Worm (Caenorhabditis elegans) whole organism, L1 larva: ENCODE measurements around the gene ZC262.4.
A peak's percentile ranks its signal among the peaks of the same experiment; 100 is the strongest.

ENCODE experiments used
- C04F5.9 ChIP-seq: sonication (generic microtip); optimal IDR thresholded peaks from 2 replicates; lab custom pipeline; 2016; ENCODE audit warnings: missing genetic modification characterization, missing compliant biosample characterization
- C34B4.2 ChIP-seq: sonication (generic microtip); optimal IDR thresholded peaks from 2 replicates; lab custom pipeline; 2017; ENCODE audit warnings: mild to moderate bottlenecking, missing genetic modification characterization, missing compliant biosample characterization
- aha-1 ChIP-seq: fragments of 150-350 bp; optimal IDR thresholded peaks from 2 replicates; lab custom pipeline; 2014; ENCODE audit warnings: missing biosample characterization, missing genetic modification characterization
- aly-2 ChIP-seq: fragments of 150-350 bp; optimal IDR thresholded peaks from 2 replicates; lab custom pipeline; 2014; ENCODE audit warnings: missing biosample characterization, missing genetic modification characterization
- blmp-1 ChIP-seq: fragments of 150-350 bp; optimal IDR thresholded peaks from 2 replicates; lab custom pipeline; 2014; ENCODE audit warnings: missing biosample characterization, missing genetic modification characterization
- ceh-63 ChIP-seq: fragments of 200-800 bp; sonication (Bioruptor generic); optimal IDR thresholded peaks from 2 replicates; lab custom pipeline; 2018; ENCODE audit warnings: mild to moderate bottlenecking, missing genetic modification characterization, missing compliant biosample characterization
- ceh-8 ChIP-seq: fragments of 200-800 bp; sonication (Bioruptor generic); optimal IDR thresholded peaks from 2 replicates; lab custom pipeline; 2018; ENCODE audit warnings: mild to moderate bottlenecking, missing genetic modification characterization, moderate library complexity, missing compliant biosample characterization
- ceh-82 ChIP-seq, 3 experiments: fragments of 150-350 bp in 1 of 3; sonication (generic microtip) in 2 of 3; optimal IDR thresholded peaks; 2 replicates each; lab custom pipeline; 2014 to 2017; ENCODE audit warnings: missing biosample characterization in 3 of 3, missing genetic modification characterization in 3 of 3
- ceh-90 ChIP-seq: sonication (generic microtip); optimal IDR thresholded peaks from 2 replicates; lab custom pipeline; 2016; ENCODE audit warnings: missing genetic modification characterization, missing compliant biosample characterization
- dpl-1 ChIP-seq, 3 experiments: fragments of 150-350 bp in 2 of 3; sonication (generic microtip) in 1 of 3; optimal IDR thresholded peaks; 2 replicates each; lab custom pipeline; 2014 to 2017; ENCODE audit warnings: missing biosample characterization in 3 of 3, missing genetic modification characterization in 3 of 3, missing genetic modification reagents in 3 of 3
- efl-3 ChIP-seq: fragments of 200-800 bp; sonication (Bioruptor generic); optimal IDR thresholded peaks from 2 replicates; lab custom pipeline; 2018; ENCODE audit warnings: mild to moderate bottlenecking, missing genetic modification characterization, missing compliant biosample characterization
- egl-27 ChIP-seq, 2 experiments: fragments of 150-350 bp in 1 of 2; sonication (generic microtip); optimal IDR thresholded peaks; 3 replicates each; lab custom pipeline; 2017 to 2018; ENCODE audit warnings: missing biosample characterization in 2 of 2, missing genetic modification characterization in 2 of 2, missing genetic modification reagents in 2 of 2
- elt-2 ChIP-seq: sonication (generic microtip); optimal IDR thresholded peaks from 2 replicates; lab custom pipeline; 2016; ENCODE audit warnings: missing genetic modification characterization, mild to moderate bottlenecking, inconsistent platforms, missing compliant biosample characterization, missing genetic modification reagents
- elt-3 ChIP-seq, 6 experiments: fragments of 150-350 bp in 1 of 6; sonication (generic microtip); optimal IDR thresholded peaks; 2 replicates each; lab custom pipeline; 2017 to 2018; ENCODE audit warnings: missing biosample characterization in 6 of 6, missing genetic modification characterization in 6 of 6, inconsistent platforms in 1 of 6
- fkh-8 ChIP-seq: sonication (generic microtip); optimal IDR thresholded peaks from 2 replicates; lab custom pipeline; 2016; ENCODE audit warnings: mild to moderate bottlenecking, missing genetic modification characterization, missing compliant biosample characterization
- hlh-4 ChIP-seq: sonication (generic microtip); optimal IDR thresholded peaks from 2 replicates; lab custom pipeline; 2016; ENCODE audit warnings: mild to moderate bottlenecking, missing genetic modification characterization, missing compliant biosample characterization
- irx-1 ChIP-seq: sonication (generic microtip); optimal IDR thresholded peaks from 2 replicates; lab custom pipeline; 2016; ENCODE audit warnings: missing genetic modification characterization, missing compliant biosample characterization
- isw-1 ChIP-seq: fragments of 200-800 bp; sonication (Bioruptor generic); IDR thresholded peaks from 2 replicates; pipeline ENCODE4 v1.3.6; 2022; ENCODE audit warnings: missing genetic modification characterization, missing compliant biosample characterization
- jun-1 ChIP-seq: fragments of 150-350 bp; optimal IDR thresholded peaks from 2 replicates; lab custom pipeline; 2014; ENCODE audit warnings: missing biosample characterization, missing genetic modification reagents, missing genetic modification characterization
- lin-13 ChIP-seq: fragments of 150-350 bp; optimal IDR thresholded peaks from 2 replicates; lab custom pipeline; 2014; ENCODE audit warnings: missing biosample characterization, missing genetic modification reagents, missing genetic modification characterization
- lin-14 ChIP-seq: fragments of 200-800 bp; sonication (Bioruptor generic); optimal IDR thresholded peaks from 2 replicates; lab custom pipeline; 2018; ENCODE audit warnings: mild to moderate bottlenecking, missing genetic modification characterization, moderate library complexity, missing compliant biosample characterization
- lin-15B ChIP-seq: fragments of 150-350 bp; sonication (generic microtip); optimal IDR thresholded peaks from 3 replicates; lab custom pipeline; 2014; ENCODE audit warnings: missing biosample characterization, missing genetic modification characterization
- lin-35 ChIP-seq, 2 experiments: fragments of 150-350 bp; optimal IDR thresholded peaks; 2 replicates each; lab custom pipeline; 2014; ENCODE audit warnings: missing biosample characterization in 2 of 2, missing genetic modification characterization in 2 of 2, missing genetic modification reagents in 2 of 2
- lsy-2 ChIP-seq, 2 experiments: fragments of 150-350 bp; optimal IDR thresholded peaks; 2 replicates each; lab custom pipeline; 2014; ENCODE audit warnings: missing biosample characterization in 2 of 2, missing genetic modification characterization in 2 of 2
- mab-9 ChIP-seq: fragments of 200-800 bp; sonication (Bioruptor generic); IDR thresholded peaks from 2 replicates; pipeline ENCODE4 v1.3.6; 2022; ENCODE audit warnings: missing genetic modification reagents, missing genetic modification characterization, missing compliant biosample characterization
- mdl-1 ChIP-seq, 2 experiments: fragments of 150-350 bp; optimal IDR thresholded peaks; 2 replicates each; lab custom pipeline; 2014 to 2017; ENCODE audit warnings: missing biosample characterization in 2 of 2, missing genetic modification characterization in 2 of 2, inconsistent platforms in 1 of 2
- mef-2 ChIP-seq: fragments of 150-350 bp; optimal IDR thresholded peaks from 2 replicates; lab custom pipeline; 2014; ENCODE audit warnings: missing biosample characterization, missing genetic modification characterization
- nhr-11 ChIP-seq: fragments of 150-350 bp; optimal IDR thresholded peaks from 2 replicates; lab custom pipeline; 2014; ENCODE audit warnings: missing biosample characterization, missing genetic modification characterization
- nhr-12 ChIP-seq: sonication (generic microtip); optimal IDR thresholded peaks from 2 replicates; lab custom pipeline; 2017; ENCODE audit warnings: missing biosample characterization, missing genetic modification characterization
- nhr-19 ChIP-seq: fragments of 200-800 bp; sonication (Bioruptor generic); conservative IDR thresholded peaks from 2 replicates; pipeline ENCODE4 v1.3.6; 2022; ENCODE audit warnings: missing genetic modification characterization, missing compliant biosample characterization
- nhr-237 ChIP-seq: fragments of 150-350 bp; optimal IDR thresholded peaks from 2 replicates; lab custom pipeline; 2014; ENCODE audit warnings: missing biosample characterization, missing genetic modification characterization
- nhr-28 ChIP-seq: fragments of 150-350 bp; optimal IDR thresholded peaks from 2 replicates; lab custom pipeline; 2014; ENCODE audit warnings: missing biosample characterization, missing genetic modification characterization
- nhr-47 ChIP-seq: sonication (generic microtip); optimal IDR thresholded peaks from 2 replicates; lab custom pipeline; 2016; ENCODE audit warnings: mild to moderate bottlenecking, missing genetic modification characterization, moderate library complexity, missing compliant biosample characterization
- nhr-71 ChIP-seq: sonication (generic microtip); optimal IDR thresholded peaks from 2 replicates; lab custom pipeline; 2016; ENCODE audit warnings: mild to moderate bottlenecking, missing genetic modification characterization, moderate library complexity, missing compliant biosample characterization
- nhr-84 ChIP-seq: sonication (generic microtip); optimal IDR thresholded peaks from 2 replicates; lab custom pipeline; 2017; ENCODE audit warnings: missing biosample characterization, missing genetic modification characterization
- nhr-90 ChIP-seq: sonication (generic microtip); optimal IDR thresholded peaks from 2 replicates; lab custom pipeline; 2016; ENCODE audit warnings: mild to moderate bottlenecking, missing genetic modification characterization, missing compliant biosample characterization; ENCODE audit not compliant: poor library complexity
- pag-3 ChIP-seq: sonication (generic microtip); optimal IDR thresholded peaks from 2 replicates; lab custom pipeline; 2017; ENCODE audit warnings: missing genetic modification characterization, mild to moderate bottlenecking, missing compliant biosample characterization, antibody characterized with exemption, borderline replicate concordance; ENCODE audit not compliant: insufficient read depth
- rnt-1 ChIP-seq: sonication (generic microtip); optimal IDR thresholded peaks from 2 replicates; lab custom pipeline; 2016; ENCODE audit warnings: mild to moderate bottlenecking, missing genetic modification characterization, moderate library complexity, missing compliant biosample characterization
- skn-1 ChIP-seq: fragments of 150-350 bp; optimal IDR thresholded peaks from 2 replicates; lab custom pipeline; 2014; ENCODE audit warnings: missing biosample characterization, missing genetic modification characterization
- snpc-4 ChIP-seq: fragments of 150-350 bp; optimal IDR thresholded peaks from 2 replicates; lab custom pipeline; 2014; ENCODE audit warnings: missing biosample characterization, missing genetic modification characterization
- snu-23 ChIP-seq: sonication (generic microtip); optimal IDR thresholded peaks from 2 replicates; lab custom pipeline; 2016; ENCODE audit warnings: missing genetic modification characterization, missing compliant biosample characterization
- sptf-1 ChIP-seq: fragments of 150-350 bp; optimal IDR thresholded peaks from 2 replicates; lab custom pipeline; 2014; ENCODE audit warnings: missing biosample characterization, missing genetic modification characterization
- sup-37 ChIP-seq: fragments of 200-800 bp; sonication (Bioruptor generic); optimal IDR thresholded peaks from 2 replicates; lab custom pipeline; 2018; ENCODE audit warnings: mild to moderate bottlenecking, missing genetic modification characterization, missing compliant biosample characterization
- swsn-7 ChIP-seq: sonication (generic microtip); optimal IDR thresholded peaks from 2 replicates; lab custom pipeline; 2016; ENCODE audit warnings: missing genetic modification characterization, missing compliant biosample characterization
- tbx-2 ChIP-seq: sonication (generic microtip); optimal IDR thresholded peaks from 2 replicates; lab custom pipeline; 2016; ENCODE audit warnings: missing genetic modification characterization, missing compliant biosample characterization
- tlp-1 ChIP-seq: fragments of 150-350 bp; optimal IDR thresholded peaks from 2 replicates; lab custom pipeline; 2014; ENCODE audit warnings: missing biosample characterization, missing genetic modification characterization
- unc-130 ChIP-seq: fragments of 150-350 bp; optimal IDR thresholded peaks from 2 replicates; lab custom pipeline; 2017; ENCODE audit warnings: missing biosample characterization, missing genetic modification characterization, inconsistent platforms
- unc-62 ChIP-seq: fragments of 150-350 bp; optimal IDR thresholded peaks from 2 replicates; lab custom pipeline; 2014; ENCODE audit warnings: missing biosample characterization, missing genetic modification reagents, missing genetic modification characterization
- unc-86 ChIP-seq: sonication (generic microtip); optimal IDR thresholded peaks from 2 replicates; lab custom pipeline; 2016; ENCODE audit warnings: missing genetic modification characterization, missing compliant biosample characterization
- unc-98 ChIP-seq: fragments of 200-800 bp; sonication (Bioruptor generic); IDR thresholded peaks from 2 replicates; pipeline ENCODE4 v1.3.6; 2022; ENCODE audit warnings: missing genetic modification characterization, missing compliant biosample characterization
- xbp-1 ChIP-seq: sonication (generic microtip); optimal IDR thresholded peaks from 2 replicates; lab custom pipeline; 2016; ENCODE audit warnings: missing genetic modification characterization, missing compliant biosample characterization
- zag-1 ChIP-seq: fragments of 150-350 bp; optimal IDR thresholded peaks from 2 replicates; lab custom pipeline; 2014; ENCODE audit warnings: missing biosample characterization, missing genetic modification characterization
- ztf-11 ChIP-seq, 2 experiments: sonication (generic microtip); optimal IDR thresholded peaks; 2 replicates each; lab custom pipeline; 2016 to 2017; ENCODE audit warnings: missing genetic modification characterization in 2 of 2, missing biosample characterization in 1 of 2, missing compliant biosample characterization in 1 of 2

Gene ZC262.4

DNA sequence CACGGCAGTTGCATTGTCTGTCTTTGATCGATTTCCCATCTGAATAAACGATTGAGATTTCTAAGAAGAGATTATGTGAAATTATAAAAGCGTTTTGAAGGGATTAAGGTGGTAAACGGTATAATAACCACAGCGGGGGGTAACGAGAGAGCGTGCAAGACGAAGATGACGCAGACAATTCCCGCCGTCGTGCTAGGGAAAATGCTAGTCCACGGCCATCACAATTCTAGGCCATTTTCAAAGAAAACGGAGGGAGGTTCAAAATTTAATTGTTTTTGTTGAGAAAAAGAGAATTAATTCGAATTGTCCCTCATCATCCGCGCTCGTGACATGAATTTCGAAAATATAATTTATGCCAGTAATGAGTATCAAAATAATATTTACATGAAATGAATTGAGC, 15.2 kb downstream of the ZC262.4 start, which contains the start of gene F10E9.11 (continued):
- peak; percentile 96 for TF ChIP-seq dpl-1 (GFP tag; optimal IDR thresholded peaks at IDR 0.05; lab: Kevin White, UChicago)
- no peak for TF ChIP-seq mef-2
- no peak for TF ChIP-seq egl-27 (tag; optimal IDR thresholded peaks at IDR 0.05; lab: Kevin White, UChicago)
- peak; percentile 94 for TF ChIP-seq nhr-47 (tag; lab: Kevin White, UChicago)
- TF ChIP-seq swsn-7, result peak; percentile 85
- TF ChIP-seq snu-23, result peak; percentile 91
- no peak for TF ChIP-seq mab-9 (GFP tag; lab: Robert Waterston, UW)
- TF ChIP-seq ztf-11 (tag; optimal IDR thresholded peaks at IDR 0.05; lab: Kevin White, UChicago), result peak in 1 of 2 experiments; percentile 91
- no peak for TF ChIP-seq aly-2 (tag; lab: Kevin White, UChicago)
- TF ChIP-seq skn-1 (tag; lab: Kevin White, UChicago), result peak; percentile 76
- no peak for TF ChIP-seq hlh-4 (tag; lab: Kevin White, UChicago)
- TF ChIP-seq elt-2 (tag; lab: Kevin White, UChicago), result peak; percentile 9
- TF ChIP-seq nhr-28 (tag; lab: Kevin White, UChicago), result no peak
- TF ChIP-seq mdl-1 (tag; optimal IDR thresholded peaks at IDR 0.05; lab: Kevin White, UChicago), result peak in 1 of 2 experiments; percentile 62
- TF ChIP-seq isw-1 (GFP tag; lab: Robert Waterston, UW), result peak; percentile 76
- TF ChIP-seq pag-3, result no peak
- TF ChIP-seq fkh-8, result peak; percentile 86
- TF ChIP-seq nhr-84 (tag; lab: Kevin White, UChicago), result no peak
- TF ChIP-seq nhr-19 (GFP tag; lab: Robert Waterston, UW), result peak; percentile 84
- TF ChIP-seq lin-13 (GFP tag; lab: Kevin White, UChicago), result peak; percentile 75
- no peak for TF ChIP-seq nhr-12 (tag; lab: Kevin White, UChicago)
- no peak for TF ChIP-seq efl-3 (GFP tag; lab: Kevin White, UChicago)
- peak; percentile 76 for TF ChIP-seq jun-1 (tag; lab: Kevin White, UChicago)
- peak; percentile 69 for TF ChIP-seq blmp-1 (tag; lab: Kevin White, UChicago)
- peak; percentile 71 to 77 (median 74) for TF ChIP-seq ceh-82 (tag; optimal IDR thresholded peaks at IDR 0.05; lab: Kevin White, UChicago)
- peak; percentile 74 for TF ChIP-seq C04F5.9 (tag; lab: Kevin White, UChicago)
- TF ChIP-seq unc-130 (tag; lab: Kevin White, UChicago), result peak; percentile 74
- peak; percentile 93 for TF ChIP-seq nhr-90 (tag; lab: Kevin White, UChicago)
- TF ChIP-seq unc-98 (GFP tag; lab: Robert Waterston, UW), result peak; percentile 76
- TF ChIP-seq lin-35 (GFP tag; optimal IDR thresholded peaks at IDR 0.05; lab: Kevin White, UChicago), result peak; percentile 98
- peak; percentile 92 for TF ChIP-seq tbx-2
- no peak for TF ChIP-seq C34B4.2
- TF ChIP-seq nhr-71, result peak; percentile 93
- peak; percentile 85 for TF ChIP-seq xbp-1 (tag; lab: Kevin White, UChicago)
- TF ChIP-seq irx-1, result peak; percentile 91
- peak; percentile 98 for TF ChIP-seq rnt-1
- peak in 3 of 6 experiments; percentile 25 to 52 (median 28) for TF ChIP-seq elt-3 (tag; optimal IDR thresholded peaks at IDR 0.05; lab: Kevin White, UChicago)
- no peak for TF ChIP-seq sup-37 (GFP tag; lab: Kevin White, UChicago)
- peak; percentile 74 for TF ChIP-seq unc-86 (tag; lab: Kevin White, UChicago)
- TF ChIP-seq ceh-90, result peak; percentile 92
- peak; percentile 51 for TF ChIP-seq snpc-4 (tag; lab: Kevin White, UChicago)
- no peak for TF ChIP-seq unc-62 (GFP tag; lab: Kevin White, UChicago)
- TF ChIP-seq lsy-2 (tag; optimal IDR thresholded peaks at IDR 0.05; lab: Kevin White, UChicago), result peak; percentile 88 to 92
- no peak for TF ChIP-seq lin-15B (tag; lab: Kevin White, UChicago)
- TF ChIP-seq zag-1 (tag; lab: Kevin White, UChicago), result no peak
- no peak for TF ChIP-seq sptf-1 (tag; lab: Kevin White, UChicago)
- peak; percentile 2 for TF ChIP-seq nhr-237 (tag; lab: Kevin White, UChicago)
- no peak for TF ChIP-seq ceh-63 (GFP tag; lab: Kevin White, UChicago)
- TF ChIP-seq ceh-8 (GFP tag; lab: Kevin White, UChicago), result peak; percentile 45
- TF ChIP-seq lin-14, result peak; percentile 85
- no peak for TF ChIP-seq aha-1 (tag; lab: Kevin White, UChicago)
- no peak for TF ChIP-seq tlp-1 (tag; lab: Kevin White, UChicago)
- no peak for TF ChIP-seq nhr-11
